Worm (Caenorhabditis elegans) whole organism, early embryonic: ENCODE results near the gene tag-10.

Experiments
- B0310.2 ChIP-seq: sonication (generic microtip); optimal IDR thresholded peaks from 2 replicates; lab custom pipeline; 2016; ENCODE audit warnings: mild to moderate bottlenecking, missing genetic modification characterization, missing compliant biosample characterization
- F13C5.2 ChIP-seq: sonication (generic microtip); optimal IDR thresholded peaks from 2 replicates; lab custom pipeline; 2017; ENCODE audit warnings: mild to moderate bottlenecking, missing genetic modification characterization, inconsistent platforms, missing compliant biosample characterization
- aly-1 ChIP-seq: sonication (generic microtip); optimal IDR thresholded peaks from 2 replicates; lab custom pipeline; 2016; ENCODE audit warnings: missing genetic modification characterization, missing compliant biosample characterization
- ama-1 ChIP-seq: fragments of 150-350 bp; optimal IDR thresholded peaks from 2 replicates; lab custom pipeline; 2014
- ceh-13 ChIP-seq: fragments of 200-800 bp; sonication (Bioruptor generic); optimal IDR thresholded peaks from 2 replicates; lab custom pipeline; 2018; ENCODE audit warnings: mild to moderate bottlenecking, missing genetic modification characterization, missing compliant biosample characterization
- ceh-36 ChIP-seq: sonication (generic microtip); optimal IDR thresholded peaks from 2 replicates; lab custom pipeline; 2016; ENCODE audit warnings: missing genetic modification characterization, inconsistent platforms, missing compliant biosample characterization
- ets-7 ChIP-seq: sonication (generic microtip); optimal IDR thresholded peaks from 2 replicates; lab custom pipeline; 2016; ENCODE audit warnings: missing genotype, missing genetic modification characterization, missing compliant biosample characterization
- flt-1 ChIP-seq: fragments of 200-800 bp; sonication (Bioruptor generic); IDR thresholded peaks from 2 replicates; pipeline ENCODE4 v1.3.6; 2022; ENCODE audit warnings: missing genetic modification characterization, missing compliant biosample characterization
- hmbx-1 ChIP-seq: sonication (generic microtip); optimal IDR thresholded peaks from 2 replicates; lab custom pipeline; 2016; ENCODE audit warnings: mild to moderate bottlenecking, missing genetic modification characterization, missing compliant biosample characterization
- hmg-4 ChIP-seq: fragments of 200-800 bp; sonication (Bioruptor generic); optimal IDR thresholded peaks from 2 replicates; lab custom pipeline; 2018; ENCODE audit warnings: mild to moderate bottlenecking, missing genetic modification characterization, missing compliant biosample characterization
- hnd-1 ChIP-seq: sonication (generic microtip); optimal IDR thresholded peaks from 2 replicates; lab custom pipeline; 2016; ENCODE audit warnings: missing genetic modification characterization, missing compliant biosample characterization
- pes-1 ChIP-seq: fragments of 200-800 bp; sonication (Bioruptor generic); IDR thresholded peaks from 2 replicates; pipeline ENCODE4 v1.3.6; 2022; ENCODE audit warnings: missing genetic modification reagents, missing genetic modification characterization, missing compliant biosample characterization
- scrt-1 ChIP-seq: fragments of 200-800 bp; sonication (Bioruptor generic); IDR thresholded peaks from 2 replicates; pipeline ENCODE4 v1.3.6; 2022; ENCODE audit warnings: missing genetic modification characterization, missing compliant biosample characterization
- sea-1 ChIP-seq: fragments of 200-800 bp; sonication (Bioruptor generic); conservative IDR thresholded peaks from 2 replicates; pipeline ENCODE4 v1.3.6; 2022; ENCODE audit warnings: missing genetic modification characterization, missing compliant biosample characterization
- tbx-11 ChIP-seq: fragments of 200-800 bp; sonication (Bioruptor generic); IDR thresholded peaks from 2 replicates; pipeline ENCODE4 v1.3.6; 2022; ENCODE audit warnings: missing genetic modification characterization, missing compliant biosample characterization
- tbx-37 ChIP-seq: fragments of 200-800 bp; sonication (Bioruptor generic); conservative IDR thresholded peaks from 2 replicates; pipeline ENCODE4 v1.3.6; 2022; ENCODE audit warnings: missing genetic modification reagents, missing genetic modification characterization, missing compliant biosample characterization
- tra-4 ChIP-seq: sonication (generic microtip); optimal IDR thresholded peaks from 2 replicates; lab custom pipeline; 2017; ENCODE audit warnings: missing genetic modification characterization, missing compliant biosample characterization

The tag-10 gene

DNA sequence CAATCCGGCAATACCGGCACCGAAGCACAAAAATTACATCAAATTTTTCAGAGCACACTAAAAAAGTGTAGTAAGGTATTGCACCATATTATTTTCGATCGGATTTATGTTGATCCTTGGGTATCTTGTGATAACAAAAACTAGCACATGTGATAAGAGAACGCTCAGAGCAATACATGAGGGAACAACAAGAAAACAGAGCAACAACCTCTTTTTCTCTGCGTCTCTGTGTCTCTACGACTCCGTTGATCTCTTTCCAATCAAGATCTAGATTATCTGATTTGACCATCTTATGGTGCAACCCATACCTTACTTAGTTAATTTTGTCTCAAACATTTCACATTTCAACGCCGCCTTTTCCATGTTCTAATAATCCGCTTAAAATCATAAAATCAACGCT is at the start of gene tag-10:
tag-10 (plus strand) TSS at position 347 of the 400 bp plus-strand sequence.
- no peak for TF ChIP-seq tra-4
- TF ChIP-seq pes-1 (GFP tag; lab: Robert Waterston, UW): no peak
- TF ChIP-seq scrt-1 (GFP tag; lab: Robert Waterston, UW): no peak
- no peak for TF ChIP-seq tbx-37 (GFP tag; lab: Robert Waterston, UW)
- no peak for TF ChIP-seq hmg-4 (GFP tag; lab: Kevin White, UChicago)
- TF ChIP-seq F13C5.2 (tag; lab: Kevin White, UChicago): no peak
- no peak for TF ChIP-seq aly-1 (tag; lab: Kevin White, UChicago)
- TF ChIP-seq hnd-1 (tag; lab: Kevin White, UChicago): no peak
- TF ChIP-seq ceh-36 (tag; lab: Kevin White, UChicago): no peak
- no peak for TF ChIP-seq hmbx-1 (tag; lab: Kevin White, UChicago)
- no peak for TF ChIP-seq flt-1 (GFP tag; lab: Robert Waterston, UW)

DNA sequence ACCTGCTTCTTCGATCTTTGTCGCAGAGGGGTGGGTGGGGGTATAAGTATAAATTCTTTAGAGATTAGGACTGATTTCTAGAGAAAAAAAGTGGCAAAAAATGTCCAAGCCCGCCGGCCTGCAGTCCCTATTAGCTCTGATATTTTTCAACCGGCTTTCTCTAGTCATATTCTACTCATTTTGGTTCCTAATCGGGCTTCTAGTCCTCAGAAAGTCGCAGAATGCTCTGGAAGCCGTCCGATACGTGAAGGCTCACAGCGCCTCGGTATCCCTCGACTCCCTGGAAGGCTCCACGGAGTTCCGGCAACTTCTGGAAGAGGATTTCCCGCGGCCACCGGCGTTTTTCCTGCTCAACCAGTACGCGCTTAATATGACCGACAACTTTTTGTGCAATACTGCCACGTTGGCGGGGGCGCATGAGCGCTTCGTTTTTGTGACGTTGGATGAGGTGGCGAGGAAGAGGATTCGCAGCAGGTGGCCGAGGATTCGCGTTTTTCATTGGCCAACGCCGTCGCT is 46.7 kb upstream of the tag-10 start, which contains the start of gene Y48E1B.8:
Y48E1B.8 (plus strand) TSS at position 51 of the 516 bp plus-strand sequence.
- TF ChIP-seq flt-1 (GFP tag; lab: Robert Waterston, UW): no peak
- TF ChIP-seq ets-7 (tag; lab: Kevin White, UChicago): no peak
- TF ChIP-seq hnd-1 (tag; lab: Kevin White, UChicago): no peak
- TF ChIP-seq tbx-11: no peak
- TF ChIP-seq hmg-4 (GFP tag; lab: Kevin White, UChicago): no peak
- no peak for TF ChIP-seq F13C5.2 (tag; lab: Kevin White, UChicago)
- TF ChIP-seq ceh-13 (GFP tag; lab: Kevin White, UChicago): no peak
- TF ChIP-seq tra-4: no peak
- TF ChIP-seq aly-1 (tag; lab: Kevin White, UChicago): no peak
- no peak for TF ChIP-seq tbx-37 (GFP tag; lab: Robert Waterston, UW)
- TF ChIP-seq ceh-36 (tag; lab: Kevin White, UChicago): no peak
- TF ChIP-seq ama-1 (lab: Kevin White, UChicago): no peak
- TF ChIP-seq B0310.2 (tag; lab: Kevin White, UChicago): no peak
- TF ChIP-seq scrt-1 (GFP tag; lab: Robert Waterston, UW): no peak
- TF ChIP-seq pes-1 (GFP tag; lab: Robert Waterston, UW): no peak
- TF ChIP-seq hmbx-1 (tag; lab: Kevin White, UChicago): no peak
- TF ChIP-seq sea-1: no peak

DNA sequence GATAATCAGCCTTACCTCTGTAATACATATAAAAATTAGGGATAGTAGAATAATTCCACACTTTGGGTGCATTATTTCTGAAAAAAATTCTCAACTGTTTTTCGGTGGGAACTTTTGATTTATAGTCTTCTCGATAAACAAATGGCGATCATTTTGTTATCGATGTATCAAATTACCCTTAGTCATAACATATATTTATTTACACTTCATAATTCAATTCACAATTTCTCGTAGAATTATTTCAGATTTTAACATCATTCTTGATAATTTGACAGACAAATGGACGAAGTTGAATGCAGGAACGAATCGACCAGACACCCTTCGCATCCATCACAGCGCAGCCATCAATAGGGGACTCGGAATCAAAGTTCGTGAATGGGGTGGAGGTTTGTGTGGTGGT is 41.9 kb upstream of the tag-10 start, which contains the start of gene clec-145:
clec-145 (minus strand) TSS at position 101 of the 400 bp plus-strand sequence.
- TF ChIP-seq sea-1: no peak
- no peak for TF ChIP-seq ceh-13 (GFP tag; lab: Kevin White, UChicago)
- TF ChIP-seq hnd-1 (tag; lab: Kevin White, UChicago): no peak
- TF ChIP-seq ceh-36 (tag; lab: Kevin White, UChicago): no peak
- TF ChIP-seq hmg-4 (GFP tag; lab: Kevin White, UChicago): no peak
- TF ChIP-seq F13C5.2 (tag; lab: Kevin White, UChicago): no peak
- no peak for TF ChIP-seq B0310.2 (tag; lab: Kevin White, UChicago)
- TF ChIP-seq aly-1 (tag; lab: Kevin White, UChicago): no peak
- no peak for TF ChIP-seq tbx-37 (GFP tag; lab: Robert Waterston, UW)
- TF ChIP-seq ets-7 (tag; lab: Kevin White, UChicago): no peak
- no peak for TF ChIP-seq tbx-11
- no peak for TF ChIP-seq ama-1 (lab: Kevin White, UChicago)
- no peak for TF ChIP-seq flt-1 (GFP tag; lab: Robert Waterston, UW)
- TF ChIP-seq hmbx-1 (tag; lab: Kevin White, UChicago): no peak
- no peak for TF ChIP-seq scrt-1 (GFP tag; lab: Robert Waterston, UW)
- TF ChIP-seq pes-1 (GFP tag; lab: Robert Waterston, UW): no peak
- no peak for TF ChIP-seq tra-4

DNA sequence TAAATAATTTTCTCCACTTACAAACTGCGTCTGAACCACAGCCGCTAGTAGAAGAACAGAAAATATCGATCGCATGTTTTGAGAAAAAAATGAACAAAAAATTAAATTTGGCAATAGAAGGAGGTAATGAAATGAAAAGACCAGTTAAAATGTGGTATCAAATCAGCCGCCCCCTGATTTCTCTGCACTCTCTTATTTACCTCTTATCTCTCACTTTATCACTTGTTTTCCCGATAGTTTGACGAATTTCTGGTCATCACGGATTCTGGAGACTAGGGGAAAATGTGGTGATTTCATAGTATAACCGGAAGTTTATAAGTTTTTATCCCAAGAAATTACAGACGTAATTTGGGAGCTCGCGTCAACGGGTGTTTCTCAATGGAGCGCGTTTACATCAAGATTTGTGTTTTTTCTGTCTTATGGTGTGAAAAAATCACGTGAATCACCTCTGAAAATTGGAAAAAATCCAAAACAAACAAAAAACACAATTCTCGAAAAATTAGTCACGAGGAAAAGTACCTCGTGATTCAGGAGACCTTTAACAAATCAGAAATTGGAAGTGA is 38.6 kb upstream of the tag-10 start, which contains the start of gene clec-146:
clec-146 (minus strand) TSS at position 116 of the 563 bp plus-strand sequence.
- TF ChIP-seq ets-7 (tag; lab: Kevin White, UChicago): no peak
- TF ChIP-seq aly-1 (tag; lab: Kevin White, UChicago): no peak
- TF ChIP-seq flt-1 (GFP tag; lab: Robert Waterston, UW): no peak
- TF ChIP-seq hmg-4 (GFP tag; lab: Kevin White, UChicago): no peak
- TF ChIP-seq hmbx-1 (tag; lab: Kevin White, UChicago): no peak
- TF ChIP-seq tra-4: no peak
- TF ChIP-seq B0310.2 (tag; lab: Kevin White, UChicago): no peak
- no peak for TF ChIP-seq tbx-37 (GFP tag; lab: Robert Waterston, UW)

DNA sequence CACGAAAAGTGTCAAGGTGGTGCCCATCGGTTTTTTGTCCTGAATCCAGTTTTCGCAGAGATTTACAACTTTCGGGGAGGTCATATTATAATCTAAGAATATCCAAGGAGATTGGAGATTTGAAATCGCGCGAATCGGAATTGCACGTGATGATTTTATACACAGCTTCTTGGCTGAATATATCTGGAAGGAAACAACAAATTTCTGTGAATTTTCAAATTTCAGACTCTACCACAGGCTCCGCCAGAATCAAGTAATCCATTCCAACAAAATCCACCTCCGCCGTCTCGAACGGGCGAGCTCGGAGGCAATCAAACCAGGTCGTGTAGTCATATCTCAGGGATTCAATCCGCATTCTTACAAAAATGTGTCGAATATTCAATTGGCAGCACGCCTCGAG is 37.1 kb upstream of the tag-10 start:
- TF ChIP-seq ama-1 (lab: Kevin White, UChicago): no peak
- no peak for TF ChIP-seq B0310.2 (tag; lab: Kevin White, UChicago)
- TF ChIP-seq scrt-1 (GFP tag; lab: Robert Waterston, UW): no peak
- no peak for TF ChIP-seq aly-1 (tag; lab: Kevin White, UChicago)
- TF ChIP-seq ets-7 (tag; lab: Kevin White, UChicago): no peak

DNA sequence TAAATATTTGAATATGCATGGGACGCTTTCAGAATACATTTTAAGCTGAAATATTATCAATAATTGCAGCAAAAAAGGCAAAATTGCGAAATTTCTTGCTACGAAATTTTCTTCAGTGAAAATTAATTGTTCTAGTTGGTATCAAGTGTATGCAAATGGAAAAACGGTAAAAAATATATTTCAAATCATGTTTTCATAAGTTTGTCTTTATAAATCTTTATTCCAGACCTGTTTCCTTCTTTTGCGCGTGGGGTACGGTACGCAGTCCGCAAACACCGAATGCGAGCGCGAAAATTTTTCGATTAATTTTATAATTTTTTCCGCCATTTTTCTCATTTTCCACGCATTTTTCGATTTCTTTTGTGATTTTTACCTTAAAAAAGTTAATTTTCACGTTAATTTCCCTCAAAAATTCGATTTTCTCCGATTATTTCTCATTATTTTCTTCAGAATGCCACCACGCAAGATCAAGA is 35.8 kb upstream of the tag-10 start, which contains the start of the genes fbxc-23 and csc-1:
fbxc-23 (minus strand) TSS at position 51 of the 473 bp plus-strand sequence.
csc-1 (plus strand) TSS at position 451 of the 473 bp plus-strand sequence.
- TF ChIP-seq hmg-4 (GFP tag; lab: Kevin White, UChicago) (no peak), F13C5.2 (tag; lab: Kevin White, UChicago) (peak; percentile 49)

DNA sequence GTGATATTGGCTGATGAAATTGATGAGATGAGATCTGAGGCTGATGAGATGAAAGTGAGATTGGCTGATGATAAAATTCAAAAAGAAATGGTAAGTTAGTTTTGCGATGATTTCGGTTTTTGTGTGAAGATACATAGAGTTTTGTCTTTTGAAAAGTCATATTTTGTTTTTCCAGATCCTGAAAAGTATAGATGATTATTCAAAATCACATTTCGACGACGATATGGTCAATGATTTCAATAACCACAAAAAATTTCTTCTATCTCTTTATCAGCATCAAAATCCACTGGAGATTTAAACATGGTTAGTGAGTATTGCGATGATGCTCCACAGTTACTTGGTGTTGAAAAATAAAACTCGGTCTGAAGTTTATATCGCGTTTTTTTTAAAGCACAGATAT is 31.5 kb upstream of the tag-10 start, which contains the start of gene csp-1:
csp-1 (plus strand) TSS at position 301 of the 400 bp plus-strand sequence.
- TF ChIP-seq F13C5.2 (tag; lab: Kevin White, UChicago) (no peak), sea-1 (no peak), hnd-1 (tag; lab: Kevin White, UChicago) (no peak), tbx-11 (no peak), aly-1 (tag; lab: Kevin White, UChicago) (no peak), ama-1 (lab: Kevin White, UChicago) (no peak), B0310.2 (tag; lab: Kevin White, UChicago) (no peak), tbx-37 (GFP tag; lab: Robert Waterston, UW) (no peak)
